Worm (Caenorhabditis elegans): ENCODE results near the gene vps-22.

DNA sequence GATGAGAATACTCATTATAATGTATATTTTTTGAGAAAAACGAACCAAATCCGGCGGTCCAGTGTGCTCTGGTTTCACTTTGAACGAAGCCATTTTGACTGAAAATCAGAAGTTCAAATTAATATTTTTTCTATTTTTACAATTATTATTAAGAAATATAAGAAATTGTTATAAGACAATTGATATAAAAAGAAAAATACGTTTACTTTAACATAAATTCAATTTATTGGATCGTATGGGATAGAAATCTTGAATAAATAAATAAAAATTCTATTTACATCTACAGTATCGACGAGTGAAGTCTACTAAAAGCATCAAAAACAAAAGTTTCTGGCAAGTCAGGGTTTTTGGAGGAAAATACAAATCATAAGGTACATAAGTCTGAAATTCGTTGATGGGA lies 2.1 kb downstream of the vps-22 start, which contains the start of gene C27F2.4:
- TF ChIP-seq F10E7.11 (tag; optimal IDR thresholded peaks at IDR 0.05) (no peak), somi-1 (GFP tag; optimal IDR thresholded peaks at IDR 0.05) (no peak), snpc-3.4 (tag; optimal IDR thresholded peaks at IDR 0.05) (no peak), ztf-25 (GFP tag; IDR thresholded peaks at IDR 0.05) (no peak), ztf-3 (GFP tag; optimal IDR thresholded peaks at IDR 0.05) (no peak), ama-1 (optimal IDR thresholded peaks at IDR 0.05) (no peak), ama-1 (GFP tag; optimal IDR thresholded peaks at IDR 0.05) (no peak), hmg-1.2 (GFP tag; IDR thresholded peaks at IDR 0.05) (no peak), lsy-27 (tag; optimal IDR thresholded peaks at IDR 0.05; ENCODE audit: borderline replicate concordance, insufficient read depth) (no peak), nhr-179 (tag; optimal IDR thresholded peaks at IDR 0.05) (no peak), sptf-2 (GFP tag; optimal IDR thresholded peaks at IDR 0.05) (no peak), dpl-1 (GFP tag; optimal IDR thresholded peaks at IDR 0.05) (no peak)
